Worm (Caenorhabditis elegans) whole organism, L2 larva: ENCODE measurements around the gene srz-12.
"Not testable (repeated sequence)": the region's sequence is repeated elsewhere in the genome, so short reads cannot be mapped to it uniquely, and the experiment has no call there.

ENCODE experiments used
- C34F6.9 ChIP-seq: fragments of 150-350 bp; optimal IDR thresholded peaks from 2 replicates; lab custom pipeline; 2014; ENCODE audit warnings: missing biosample characterization, missing genetic modification characterization
- R02D3.7 ChIP-seq: fragments of 150-350 bp; optimal IDR thresholded peaks from 2 replicates; lab custom pipeline; 2014; ENCODE audit warnings: missing biosample characterization, missing genetic modification characterization
- alr-1 ChIP-seq: fragments of 150-350 bp; optimal IDR thresholded peaks from 2 replicates; lab custom pipeline; 2014; ENCODE audit warnings: missing biosample characterization, missing genetic modification characterization
- ama-1 ChIP-seq: fragments of 150-350 bp; optimal IDR thresholded peaks from 2 replicates; lab custom pipeline; 2018; ENCODE audit warnings: inconsistent platforms
- blmp-1 ChIP-seq: sonication (generic microtip); optimal IDR thresholded peaks from 2 replicates; lab custom pipeline; 2017; ENCODE audit warnings: missing genetic modification characterization, mild to moderate bottlenecking, missing compliant biosample characterization, antibody characterized with exemption, moderate library complexity; ENCODE audit not compliant: insufficient read depth
- crh-2 ChIP-seq: sonication (generic microtip); optimal IDR thresholded peaks from 2 replicates; lab custom pipeline; 2017; ENCODE audit warnings: missing biosample characterization, missing genetic modification characterization
- elt-3 ChIP-seq: sonication (generic microtip); optimal IDR thresholded peaks from 2 replicates; lab custom pipeline; 2017; ENCODE audit warnings: missing biosample characterization, missing genetic modification characterization
- gmeb-1 ChIP-seq: fragments of 150-350 bp; optimal IDR thresholded peaks from 2 replicates; lab custom pipeline; 2014; ENCODE audit warnings: missing biosample characterization, missing genetic modification characterization
- lin-11 ChIP-seq: fragments of 150-350 bp; sonication (generic microtip); optimal IDR thresholded peaks from 2 replicates; lab custom pipeline; 2014; ENCODE audit warnings: missing biosample characterization, missing genetic modification characterization, inconsistent platforms, mixed read lengths
- lin-39 ChIP-seq: fragments of 150-350 bp; optimal IDR thresholded peaks from 2 replicates; lab custom pipeline; 2014; ENCODE audit warnings: missing biosample characterization, missing genetic modification reagents, missing genetic modification characterization
- mab-5 ChIP-seq: fragments of 150-350 bp; optimal IDR thresholded peaks from 2 replicates; lab custom pipeline; 2014; ENCODE audit warnings: missing biosample characterization, missing genetic modification characterization
- mdl-1 ChIP-seq, 2 experiments: fragments of 150-350 bp in 1 of 2; sonication (generic microtip) in 1 of 2; optimal IDR thresholded peaks; 2 replicates each; lab custom pipeline; 2017; ENCODE audit warnings: missing biosample characterization in 2 of 2, missing genetic modification characterization in 2 of 2
- nhr-129 ChIP-seq: fragments of 150-350 bp; optimal IDR thresholded peaks from 2 replicates; lab custom pipeline; 2014; ENCODE audit warnings: missing biosample characterization, missing genetic modification characterization
- nhr-21 ChIP-seq: fragments of 150-350 bp; optimal IDR thresholded peaks from 2 replicates; lab custom pipeline; 2014; ENCODE audit warnings: missing biosample characterization, missing genetic modification characterization
- nhr-25 ChIP-seq: fragments of 150-350 bp; sonication (generic microtip); optimal IDR thresholded peaks from 3 replicates; lab custom pipeline; 2014; ENCODE audit warnings: missing biosample characterization, missing genetic modification characterization
- nhr-77 ChIP-seq: fragments of 150-350 bp; optimal IDR thresholded peaks from 2 replicates; lab custom pipeline; 2014; ENCODE audit warnings: missing biosample characterization, missing genetic modification characterization
- sem-4 ChIP-seq: fragments of 150-350 bp; optimal IDR thresholded peaks from 2 replicates; lab custom pipeline; 2014; ENCODE audit warnings: missing biosample characterization, missing genetic modification reagents, missing genetic modification characterization
- sma-3 ChIP-seq: sonication (generic microtip); optimal IDR thresholded peaks from 2 replicates; lab custom pipeline; 2016; ENCODE audit warnings: missing genetic modification reagents, missing genetic modification characterization, missing compliant biosample characterization
- sma-9 ChIP-seq, 2 experiments: fragments of 150-350 bp in 1 of 2; sonication (generic microtip) in 1 of 2; optimal IDR thresholded peaks; 2 replicates each; lab custom pipeline; 2014 to 2016; ENCODE audit warnings: missing genetic modification characterization in 2 of 2, mild to moderate bottlenecking in 1 of 2, missing biosample characterization in 1 of 2, missing compliant biosample characterization in 1 of 2, missing genetic modification reagents in 1 of 2, moderate library complexity in 1 of 2
- snpc-4 ChIP-seq: fragments of 150-350 bp; optimal IDR thresholded peaks from 2 replicates; lab custom pipeline; 2014; ENCODE audit warnings: missing biosample characterization, missing genetic modification characterization
- unc-62 ChIP-seq: fragments of 150-350 bp; optimal IDR thresholded peaks from 2 replicates; lab custom pipeline; 2014; ENCODE audit warnings: missing biosample characterization, missing genetic modification reagents, missing genetic modification characterization
- zag-1 ChIP-seq: fragments of 150-350 bp; optimal IDR thresholded peaks from 2 replicates; lab custom pipeline; 2014; ENCODE audit warnings: missing biosample characterization, missing genetic modification characterization

The srz-12 gene

DNA sequence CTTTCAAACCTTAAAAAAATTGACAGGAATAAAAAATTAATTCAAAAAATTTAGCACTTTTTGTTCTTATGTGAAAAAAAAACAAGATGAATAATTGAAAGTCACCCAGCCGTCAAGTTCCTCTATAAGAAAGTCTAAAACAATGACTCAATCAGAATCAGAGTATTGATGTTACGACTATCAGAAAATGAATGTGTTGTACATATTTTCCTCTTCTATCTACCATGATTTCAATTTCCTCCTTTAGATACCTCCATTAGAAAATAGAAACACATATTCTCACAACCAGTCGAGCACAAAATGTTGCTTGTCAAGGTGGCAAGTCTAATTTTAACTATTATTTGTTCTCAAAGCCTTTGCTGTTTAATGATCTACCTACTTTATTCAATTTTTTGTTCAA, 42.5 kb downstream of the srz-12 start, which contains the start of gene srbc-48:
srbc-48 (plus strand) TSS at position 301 of the 400 bp plus-strand sequence.
- TF ChIP-seq unc-62 (GFP tag; lab: Kevin White, UChicago), result no peak
- no peak for TF ChIP-seq zag-1 (tag; lab: Kevin White, UChicago)
- no peak for TF ChIP-seq gmeb-1
- TF ChIP-seq nhr-77, result no peak
- TF ChIP-seq sem-4, result no peak
- TF ChIP-seq snpc-4 (tag; lab: Kevin White, UChicago), result no peak
- no peak for TF ChIP-seq nhr-129
- TF ChIP-seq crh-2 (tag; lab: Kevin White, UChicago), result no peak
- TF ChIP-seq sma-3 (GFP tag; lab: Kevin White, UChicago), result no peak
- TF ChIP-seq alr-1 (tag; lab: Kevin White, UChicago), result no peak
- TF ChIP-seq elt-3 (tag; lab: Kevin White, UChicago), result no peak
- no peak for TF ChIP-seq nhr-21 (tag; lab: Kevin White, UChicago)
- no peak for TF ChIP-seq lin-39 (tag; lab: Kevin White, UChicago)
- no peak for TF ChIP-seq lin-11 (tag; lab: Kevin White, UChicago)

DNA sequence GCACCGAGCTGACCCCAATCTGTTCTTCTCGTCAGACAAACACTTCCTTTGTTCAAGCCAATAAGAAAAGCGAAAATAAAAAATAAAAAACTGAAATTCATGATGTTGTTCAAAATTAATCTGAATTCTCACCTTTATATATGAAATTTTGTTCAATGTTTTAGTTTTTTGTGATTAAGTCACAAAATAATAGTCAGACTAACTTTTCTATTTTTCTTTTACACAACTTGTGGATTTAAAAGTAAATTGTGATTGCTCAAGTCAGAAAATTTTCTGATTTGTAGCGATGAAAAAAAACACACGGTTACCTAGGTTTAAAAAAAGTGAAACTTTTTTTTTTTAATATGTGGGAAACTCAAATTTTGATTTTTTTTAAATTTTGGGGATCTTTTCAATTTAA, 44.8 kb downstream of the srz-12 start, which contains the start of gene abf-3:
abf-3 (minus strand) TSS at position 101 of the 400 bp plus-strand sequence.
- TF ChIP-seq sem-4 (no peak), lin-11 (tag; lab: Kevin White, UChicago) (no peak), crh-2 (tag; lab: Kevin White, UChicago) (no peak), R02D3.7 (tag; lab: Kevin White, UChicago) (no peak), nhr-25 (tag; lab: Kevin White, UChicago) (no peak), blmp-1 (no peak), mab-5 (tag; lab: Kevin White, UChicago) (no peak), mdl-1 (tag; optimal IDR thresholded peaks at IDR 0.05; lab: Kevin White, UChicago) (no peak)
- TF ChIP-seq, all 48 proteins: peak for 0

DNA sequence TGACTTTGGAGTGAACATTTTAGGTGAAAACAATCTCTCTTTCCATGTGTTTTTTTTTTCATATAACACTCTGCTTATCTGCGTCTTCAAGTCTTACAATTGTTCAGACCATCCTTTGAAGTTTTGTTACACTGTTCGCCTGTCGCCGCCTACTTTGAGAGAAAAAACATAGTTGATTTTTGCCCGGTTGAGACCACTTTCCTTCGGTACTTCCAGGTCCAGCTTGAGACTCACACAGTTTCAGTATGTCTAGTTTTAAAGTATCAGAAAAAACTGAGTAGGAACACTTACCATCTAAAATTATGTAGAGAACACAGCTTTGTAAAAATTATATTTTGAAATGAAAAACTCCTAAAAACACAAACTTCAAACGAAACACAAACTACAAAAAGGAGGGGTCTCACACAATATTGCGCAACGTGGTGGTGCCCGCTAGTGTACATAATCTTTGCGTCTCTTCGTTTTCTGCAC, 46.5 kb downstream of the srz-12 start, which contains the start of the genes fbxa-69 and F54B8.4:
fbxa-69 (minus strand) TSS at position 10 of the 471 bp plus-strand sequence.
F54B8.4 (plus strand) TSS at position 421 of the 471 bp plus-strand sequence.
- peak; percentile 22 for TF ChIP-seq sma-9 (GFP tag; optimal IDR thresholded peaks at IDR 0.05; lab: Kevin White, UChicago)
- TF ChIP-seq sma-9 (tag; optimal IDR thresholded peaks at IDR 0.05; lab: Kevin White, UChicago), result no peak
- TF ChIP-seq blmp-1, result peak; percentile 40
- TF ChIP-seq nhr-129, result peak; percentile 48
- no peak for TF ChIP-seq C34F6.9 (tag; lab: Kevin White, UChicago)
- TF ChIP-seq, all 48 proteins: peak for 3

DNA sequence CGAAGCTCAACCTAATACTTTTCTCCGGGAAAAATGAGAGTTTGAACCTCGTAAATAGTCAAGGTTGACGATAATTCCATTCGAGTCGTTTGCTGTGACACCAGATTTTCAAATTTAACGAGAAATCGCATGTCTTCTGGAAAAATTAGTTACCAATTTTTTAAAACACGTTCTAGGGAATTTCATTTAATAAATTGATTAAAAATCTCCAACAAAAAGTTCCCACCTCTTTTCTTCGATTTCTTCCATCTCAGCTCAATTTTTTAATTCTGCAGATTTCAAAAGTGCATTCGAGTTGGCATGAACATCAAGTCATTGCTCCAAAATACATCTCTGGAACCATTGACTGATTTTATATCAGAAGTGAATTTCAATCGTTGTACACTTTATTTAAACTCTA, 50.5 kb downstream of the srz-12 start, which contains the start of gene nhr-282:
nhr-282 (plus strand) TSS at position 301 of the 400 bp plus-strand sequence.
- TF ChIP-seq sma-9 (GFP tag; optimal IDR thresholded peaks at IDR 0.05; lab: Kevin White, UChicago); sma-9 (tag; optimal IDR thresholded peaks at IDR 0.05; lab: Kevin White, UChicago); ama-1 (lab: Kevin White, UChicago); lin-39 (tag; lab: Kevin White, UChicago): not testable (repeated sequence)
